Fruit fly (Drosophila melanogaster): ENCODE results near the gene Boh2.
A peak's percentile ranks its signal among the peaks of the same experiment; 100 is the strongest.

Boh2 gene

DNA sequence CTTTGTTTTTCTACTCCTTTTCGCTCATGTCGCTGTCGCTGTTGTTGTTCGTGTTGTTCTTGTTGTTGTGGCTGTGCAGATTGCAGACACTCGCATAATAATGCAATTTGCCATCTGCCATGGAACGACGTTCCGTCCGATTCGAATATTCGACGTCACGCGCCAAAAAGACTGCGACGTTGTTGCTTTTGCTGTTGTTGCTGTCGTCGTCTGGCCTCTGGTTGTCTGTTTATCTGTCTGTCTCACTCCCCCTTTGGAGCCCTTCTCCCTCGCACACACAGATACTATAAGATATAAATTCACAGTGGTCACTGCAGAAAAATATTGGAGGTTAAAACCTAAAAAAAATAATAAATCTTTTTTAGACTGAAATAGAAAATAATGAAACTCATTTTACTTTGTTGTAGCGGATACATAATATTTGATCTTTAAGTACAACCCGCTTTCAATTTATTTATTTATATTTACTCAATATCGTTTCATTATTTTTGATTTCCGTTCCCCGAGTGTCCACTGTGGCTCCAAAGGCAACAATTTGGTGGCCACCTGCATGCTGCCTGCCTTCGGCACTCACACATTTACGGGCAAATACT lies 40.7 kb downstream of the Boh2 start (continued):
- peak; percentile 74 for TF ChIP-seq CG7839 (tag; optimal IDR thresholded peaks at IDR 0.05)
- no peak for TF ChIP-seq cato (GFP tag; optimal IDR thresholded peaks at IDR 0.05; ENCODE audit: borderline replicate concordance)
- TF ChIP-seq Meics (GFP tag; optimal IDR thresholded peaks at IDR 0.05): peak; percentile 42
- no peak for TF ChIP-seq dm (GFP tag; optimal IDR thresholded peaks at IDR 0.05)
- TF ChIP-seq CG8388 (GFP tag; optimal IDR thresholded peaks at IDR 0.05): peak; percentile 55
- peak; percentile 46; the same call in 1 of the 2 replicates for TF ChIP-seq CG32767 (GFP tag; IDR thresholded peaks at IDR 0.05)
- no peak for TF ChIP-seq pros (GFP tag; optimal IDR thresholded peaks at IDR 0.05)
- 0 out of 2 replicates have a peak, but pooled peaks have one; percentile 23 for TF ChIP-seq stc (GFP tag; IDR thresholded peaks at IDR 0.05)
- peak; percentile 65 for TF ChIP-seq Sox100B (GFP tag; optimal IDR thresholded peaks at IDR 0.05)
- TF ChIP-seq CrebB (tag; optimal IDR thresholded peaks at IDR 0.05): no peak
- peak; percentile 41 for TF ChIP-seq CG17385 (GFP tag; optimal IDR thresholded peaks at IDR 0.05)
- no peak for TF ChIP-seq CG15514 (GFP tag; optimal IDR thresholded peaks at IDR 0.05)
- TF ChIP-seq CG9727 (GFP tag; optimal IDR thresholded peaks at IDR 0.05): peak; percentile 24
- peak; percentile 18 for TF ChIP-seq CG12942 (GFP tag; optimal IDR thresholded peaks at IDR 0.05)
- TF ChIP-seq Rfx (GFP tag; IDR thresholded peaks at IDR 0.05): peak; percentile 45; the same call in 1 of the 2 replicates
- TF ChIP-seq CG6254 (GFP tag; optimal IDR thresholded peaks at IDR 0.05): no peak
- TF ChIP-seq Xbp1 (GFP tag; optimal IDR thresholded peaks at IDR 0.05): peak; percentile 41
- peak; percentile 60 for TF ChIP-seq CG6689 (GFP tag; IDR thresholded peaks at IDR 0.05)
- TF ChIP-seq CG9609 (GFP tag; optimal IDR thresholded peaks at IDR 0.05): no peak
- TF ChIP-seq CG32532 (GFP tag; IDR thresholded peaks at IDR 0.05): 0 out of 2 replicates have a peak, but pooled peaks have one; percentile 15
- TF ChIP-seq Asciz (GFP tag; optimal IDR thresholded peaks at IDR 0.05): peak; percentile 50
- no peak for TF ChIP-seq abd-A (tag; optimal IDR thresholded peaks at IDR 0.05)
- TF ChIP-seq Hr51 (GFP tag; optimal IDR thresholded peaks at IDR 0.05): peak in 1 of 2 experiments; percentile 73
- no peak for TF ChIP-seq onecut (GFP tag; IDR thresholded peaks at IDR 0.05)
- TF ChIP-seq jigr1 (GFP tag; IDR thresholded peaks at IDR 0.05): no peak
- TF ChIP-seq bcd (GFP tag; optimal IDR thresholded peaks at IDR 0.05): peak; percentile 22
- no peak for TF ChIP-seq Dp (GFP tag; optimal IDR thresholded peaks at IDR 0.05)
- TF ChIP-seq wdn (GFP tag; IDR thresholded peaks at IDR 0.05): no peak
- TF ChIP-seq CG1832 (GFP tag; optimal IDR thresholded peaks at IDR 0.05): no peak
- peak; percentile 58; the same call in 1 of the 3 replicates for TF ChIP-seq CG11695 (GFP tag; IDR thresholded peaks at IDR 0.05)
- TF ChIP-seq Usf (GFP tag; optimal IDR thresholded peaks at IDR 0.05): no peak
- TF ChIP-seq CG16863 (GFP tag; optimal IDR thresholded peaks at IDR 0.05): no peak
- peak; percentile 70 for TF ChIP-seq Ets65A (GFP tag)
- TF ChIP-seq CG7963 (GFP tag; IDR thresholded peaks at IDR 0.05; ENCODE audit: partially characterized antibody): no peak
- TF ChIP-seq CG4820 (GFP tag; optimal IDR thresholded peaks at IDR 0.05): no peak
- no peak for TF ChIP-seq CG7745 (tag; optimal IDR thresholded peaks at IDR 0.05)
- TF ChIP-seq dmrt99B (tag; optimal IDR thresholded peaks at IDR 0.05): peak; percentile 79
- TF ChIP-seq CG30403 (GFP tag; optimal IDR thresholded peaks at IDR 0.05): peak; percentile 64
- no peak for TF ChIP-seq Deaf1 (tag; optimal IDR thresholded peaks at IDR 0.05)
- TF ChIP-seq ERR (GFP tag; optimal IDR thresholded peaks at IDR 0.05): no peak
- TF ChIP-seq gsb-n (tag; optimal IDR thresholded peaks at IDR 0.05): peak; percentile 33
- no peak for TF ChIP-seq Bdp1 (GFP tag; optimal IDR thresholded peaks at IDR 0.05)
- TF ChIP-seq caup (GFP tag; optimal IDR thresholded peaks at IDR 0.05; ENCODE audit: severe bottlenecking): no peak
- peak; percentile 37; the same call in 1 of the 2 replicates for TF ChIP-seq seq (GFP tag; IDR thresholded peaks at IDR 0.05)
- TF ChIP-seq CG12104 (GFP tag; optimal IDR thresholded peaks at IDR 0.05): peak; percentile 27
- TF ChIP-seq CG14860 (GFP tag; IDR thresholded peaks at IDR 0.05; ENCODE audit: partially characterized antibody): no peak
- peak; percentile 60 for TF ChIP-seq CG12391 (tag; optimal IDR thresholded peaks at IDR 0.05)
- no peak for TF ChIP-seq fu2 (GFP tag; optimal IDR thresholded peaks at IDR 0.05)
- peak; percentile 75 for TF ChIP-seq CG15269 (tag; optimal IDR thresholded peaks at IDR 0.05)

Measured in whole organism, embryonic.